Fruit fly (Drosophila melanogaster): ENCODE data around the gene CG4907.

CG4907 gene

dm6 chr3R:22724149-22724973, 13.8 kb upstream of the CG4907 start, which contains the start of gene Irp-1A (continued):
- TF ChIP-seq aop (GFP tag; IDR thresholded peaks at IDR 0.05) = no peak
- TF ChIP-seq CG4282 (GFP tag; optimal IDR thresholded peaks at IDR 0.05) = no peak
- no peak for TF ChIP-seq trh (GFP tag; optimal IDR thresholded peaks at IDR 0.05)
- TF ChIP-seq gro (GFP tag; optimal IDR thresholded peaks at IDR 0.05) = peak; percentile 58
- peak; percentile 76 for TF ChIP-seq Xrp1 (GFP tag; IDR thresholded peaks at IDR 0.05)
- TF ChIP-seq CG30403 (GFP tag; optimal IDR thresholded peaks at IDR 0.05) = peak; percentile 79
- TF ChIP-seq CG2678 (tag; optimal IDR thresholded peaks at IDR 0.05) = peak; percentile 87
- peak; percentile 58 for TF ChIP-seq CG6765 (GFP tag; optimal IDR thresholded peaks at IDR 0.05)
- TF ChIP-seq Lim3 (GFP tag; IDR thresholded peaks at IDR 0.05) = no peak
- TF ChIP-seq Deaf1 (tag; optimal IDR thresholded peaks at IDR 0.05) = peak; percentile 57
- peak; percentile 85 for TF ChIP-seq lab (GFP tag; optimal IDR thresholded peaks at IDR 0.05)
- TF ChIP-seq CG11696 (GFP tag; IDR thresholded peaks at IDR 0.05) = peak; percentile 43; the same call in 1 of the 2 replicates
- TF ChIP-seq schlank (tag; optimal IDR thresholded peaks at IDR 0.05) = peak; percentile 21
- TF ChIP-seq Doc3 (GFP tag; IDR thresholded peaks at IDR 0.05; ENCODE audit: partially characterized antibody) = peak; percentile 77
- 0 out of 2 replicates have a peak, but pooled peaks have one; percentile 17 for TF ChIP-seq rib (GFP tag; IDR thresholded peaks at IDR 0.05)
- peak; percentile 48 for TF ChIP-seq wor (GFP tag; IDR thresholded peaks at IDR 0.05)
- TF ChIP-seq CG17385 (GFP tag; optimal IDR thresholded peaks at IDR 0.05) = peak; percentile 73
- peak; percentile 71 for TF ChIP-seq Six4 (GFP tag; optimal IDR thresholded peaks at IDR 0.05)
- peak; percentile 31 for TF ChIP-seq CG10462 (GFP tag; optimal IDR thresholded peaks at IDR 0.05)
- TF ChIP-seq al (GFP tag; IDR thresholded peaks at IDR 0.05) = peak; percentile 43; the same call in 1 of the 2 replicates
- peak; percentile 45 for TF ChIP-seq CG12219 (GFP tag; optimal IDR thresholded peaks at IDR 0.05)
- no peak for TF ChIP-seq Dfd (GFP tag; optimal IDR thresholded peaks at IDR 0.05)
- peak; percentile 80 for TF ChIP-seq Dek (tag; optimal IDR thresholded peaks at IDR 0.05)
- peak; percentile 43 for TF ChIP-seq CG32767 (GFP tag; IDR thresholded peaks at IDR 0.05)
- TF ChIP-seq CG15696 (tag; optimal IDR thresholded peaks at IDR 0.05) = peak; percentile 60
- peak; percentile 19 for TF ChIP-seq ewg (GFP tag; optimal IDR thresholded peaks at IDR 0.05)
- no peak for TF ChIP-seq CG12071 (GFP tag; optimal IDR thresholded peaks at IDR 0.05)
- TF ChIP-seq CG10366 (GFP tag; IDR thresholded peaks at IDR 0.05) = peak; percentile 65
- no peak for TF ChIP-seq CG4854 (GFP tag; optimal IDR thresholded peaks at IDR 0.05)
- peak; percentile 86 for TF ChIP-seq CG15269 (tag; optimal IDR thresholded peaks at IDR 0.05)
- peak; percentile 65 for TF ChIP-seq Nf-YB (GFP tag; optimal IDR thresholded peaks at IDR 0.05)
- TF ChIP-seq nau (GFP tag; optimal IDR thresholded peaks at IDR 0.05) = peak; percentile 11
- TF ChIP-seq disco-r (GFP tag; optimal IDR thresholded peaks at IDR 0.05) = no peak
- TF ChIP-seq Dip2 (GFP tag; IDR thresholded peaks at IDR 0.05) = no peak
- peak; percentile 7 for TF ChIP-seq Hmx (GFP tag; optimal IDR thresholded peaks at IDR 0.05)
- peak; percentile 58 for TF ChIP-seq Oli (tag; optimal IDR thresholded peaks at IDR 0.05)
- peak; percentile 54; the same call in 1 of the 3 replicates for TF ChIP-seq hb (GFP tag; IDR thresholded peaks at IDR 0.05; ENCODE audit: partially characterized antibody)
- no peak for TF ChIP-seq Dad (GFP tag; optimal IDR thresholded peaks at IDR 0.05)
- TF ChIP-seq CG6175 (GFP tag; IDR thresholded peaks at IDR 0.05) = no peak
- TF ChIP-seq CG34376 (GFP tag; optimal IDR thresholded peaks at IDR 0.05) = peak; percentile 7
- TF ChIP-seq CG10147 (GFP tag; optimal IDR thresholded peaks at IDR 0.05) = peak; percentile 83
- no peak for TF ChIP-seq CTCF (GFP tag; optimal IDR thresholded peaks at IDR 0.05)
- TF ChIP-seq toy (GFP tag; IDR thresholded peaks at IDR 0.05) = 0 out of 2 replicates have a peak, but pooled peaks have one; percentile 56
- no peak for TF ChIP-seq btn (GFP tag; optimal IDR thresholded peaks at IDR 0.05)
- peak; percentile 13 for TF ChIP-seq CG33213 (GFP tag; optimal IDR thresholded peaks at IDR 0.05)
- peak; percentile 70 for TF ChIP-seq CG15601 (tag; optimal IDR thresholded peaks at IDR 0.05)
- TF ChIP-seq Fer2 (tag; optimal IDR thresholded peaks at IDR 0.05) = peak; percentile 37
- peak; percentile 35; the same call in 1 of the 2 replicates for TF ChIP-seq GATAe (GFP tag; conservative IDR thresholded peaks at IDR 0.05)
- no peak for TF ChIP-seq gt (GFP tag; IDR thresholded peaks at IDR 0.05)
- no peak for TF ChIP-seq sima (GFP tag; optimal IDR thresholded peaks at IDR 0.05)

All from whole organism, embryonic.